Worm (Caenorhabditis elegans) whole organism, late embryonic: ENCODE results near the gene fbxa-44.

Source experiments
- C08G9.2 ChIP-seq: sonication (generic microtip); optimal IDR thresholded peaks from 2 replicates; lab custom pipeline; 2016; ENCODE audit warnings: mild to moderate bottlenecking, missing genetic modification characterization, moderate library complexity, missing compliant biosample characterization
- F13H6.1 ChIP-seq: sonication (generic microtip); optimal IDR thresholded peaks from 2 replicates; lab custom pipeline; 2016; ENCODE audit warnings: missing genetic modification characterization, missing compliant biosample characterization
- K02D7.2 ChIP-seq: sonication (generic microtip); optimal IDR thresholded peaks from 2 replicates; lab custom pipeline; 2017; ENCODE audit warnings: mild to moderate bottlenecking, missing genetic modification characterization, missing compliant biosample characterization
- ahr-1 ChIP-seq: sonication (generic microtip); optimal IDR thresholded peaks from 2 replicates; lab custom pipeline; 2016; ENCODE audit warnings: missing genetic modification characterization, missing compliant biosample characterization
- ceh-18 ChIP-seq: sonication (generic microtip); optimal IDR thresholded peaks from 2 replicates; lab custom pipeline; 2016; ENCODE audit warnings: missing genetic modification characterization, missing compliant biosample characterization
- ceh-19 ChIP-seq: fragments of 200-800 bp; sonication (Bioruptor generic); optimal IDR thresholded peaks from 2 replicates; lab custom pipeline; 2018; ENCODE audit warnings: mild to moderate bottlenecking, missing genetic modification characterization, missing compliant biosample characterization
- ceh-2 ChIP-seq: sonication (generic microtip); optimal IDR thresholded peaks from 2 replicates; lab custom pipeline; 2016; ENCODE audit warnings: missing genotype, missing genetic modification characterization, missing compliant biosample characterization
- ceh-22 ChIP-seq: sonication (generic microtip); optimal IDR thresholded peaks from 2 replicates; lab custom pipeline; 2017; ENCODE audit warnings: missing biosample characterization, missing genetic modification characterization
- ceh-24 ChIP-seq: sonication (generic microtip); optimal IDR thresholded peaks from 2 replicates; lab custom pipeline; 2016; ENCODE audit warnings: mild to moderate bottlenecking, missing genetic modification characterization, missing compliant biosample characterization
- ceh-30 ChIP-seq: fragments of 150-350 bp; optimal IDR thresholded peaks from 2 replicates; lab custom pipeline; 2014; ENCODE audit warnings: missing biosample characterization, missing genetic modification characterization
- ceh-48 ChIP-seq: sonication (generic microtip); optimal IDR thresholded peaks from 2 replicates; lab custom pipeline; 2016; ENCODE audit warnings: missing genetic modification characterization, inconsistent platforms, missing compliant biosample characterization
- ceh-9 ChIP-seq: sonication (generic microtip); optimal IDR thresholded peaks from 2 replicates; lab custom pipeline; 2016; ENCODE audit warnings: mild to moderate bottlenecking, missing genetic modification characterization, inconsistent platforms, missing compliant biosample characterization
- che-1 ChIP-seq: sonication (generic microtip); optimal IDR thresholded peaks from 2 replicates; lab custom pipeline; 2016; ENCODE audit warnings: mild to moderate bottlenecking, missing genetic modification characterization, missing compliant biosample characterization
- ets-4 ChIP-seq: sonication (generic microtip); optimal IDR thresholded peaks from 2 replicates; lab custom pipeline; 2016; ENCODE audit warnings: missing genetic modification characterization, missing compliant biosample characterization
- fax-1 ChIP-seq: sonication (generic microtip); optimal IDR thresholded peaks from 2 replicates; lab custom pipeline; 2016; ENCODE audit warnings: missing genotype, missing genetic modification characterization, missing compliant biosample characterization
- fkh-10 ChIP-seq: fragments of 150-350 bp; optimal IDR thresholded peaks from 2 replicates; lab custom pipeline; 2014; ENCODE audit warnings: missing biosample characterization, missing genetic modification reagents, missing genetic modification characterization
- gmeb-2 ChIP-seq: sonication (generic microtip); optimal IDR thresholded peaks from 2 replicates; lab custom pipeline; 2016; ENCODE audit warnings: missing genetic modification characterization, inconsistent platforms, missing compliant biosample characterization
- hlh-30 ChIP-seq: sonication (generic microtip); optimal IDR thresholded peaks from 2 replicates; lab custom pipeline; 2017; ENCODE audit warnings: antibody characterized with exemption, missing genetic modification characterization, missing compliant biosample characterization; ENCODE audit not compliant: insufficient read depth
- hlh-6 ChIP-seq: sonication (generic microtip); optimal IDR thresholded peaks from 2 replicates; lab custom pipeline; 2016; ENCODE audit warnings: missing genotype, missing genetic modification characterization, missing compliant biosample characterization
- lim-6 ChIP-seq: sonication (generic microtip); optimal IDR thresholded peaks from 2 replicates; lab custom pipeline; 2016; ENCODE audit warnings: missing genetic modification characterization, missing compliant biosample characterization
- lin-11 ChIP-seq: fragments of 200-800 bp; sonication (Bioruptor generic); optimal IDR thresholded peaks from 2 replicates; lab custom pipeline; 2018; ENCODE audit warnings: mild to moderate bottlenecking, missing genetic modification characterization, missing compliant biosample characterization
- madf-2 ChIP-seq: sonication (generic microtip); optimal IDR thresholded peaks from 2 replicates; lab custom pipeline; 2017; ENCODE audit warnings: missing genetic modification characterization, missing compliant biosample characterization
- odd-2 ChIP-seq: sonication (generic microtip); optimal IDR thresholded peaks from 2 replicates; lab custom pipeline; 2017; ENCODE audit warnings: antibody characterized with exemption, mild to moderate bottlenecking, missing genetic modification characterization, missing compliant biosample characterization
- pag-3 ChIP-seq: sonication (generic microtip); optimal IDR thresholded peaks from 2 replicates; lab custom pipeline; 2016; ENCODE audit warnings: missing compliant biosample characterization, missing genetic modification characterization, borderline replicate concordance
- pha-2 ChIP-seq: sonication (generic microtip); optimal IDR thresholded peaks from 2 replicates; lab custom pipeline; 2017; ENCODE audit warnings: mild to moderate bottlenecking, missing genetic modification characterization, missing compliant biosample characterization
- pros-1 ChIP-seq: fragments of 150-350 bp; optimal IDR thresholded peaks from 2 replicates; lab custom pipeline; 2014; ENCODE audit warnings: missing biosample characterization, missing genetic modification reagents, missing genetic modification characterization
- ref-2 ChIP-seq: sonication (generic microtip); optimal IDR thresholded peaks from 2 replicates; lab custom pipeline; 2016; ENCODE audit warnings: missing genetic modification characterization, missing compliant biosample characterization
- rnt-1 ChIP-seq: sonication (generic microtip); optimal IDR thresholded peaks from 2 replicates; lab custom pipeline; 2016; ENCODE audit warnings: missing genetic modification characterization, missing compliant biosample characterization
- sox-4 ChIP-seq: sonication (generic microtip); optimal IDR thresholded peaks from 2 replicates; lab custom pipeline; 2017; ENCODE audit warnings: mild to moderate bottlenecking, missing genetic modification characterization, inconsistent platforms, missing compliant biosample characterization
- syd-9 ChIP-seq: sonication (generic microtip); optimal IDR thresholded peaks from 2 replicates; lab custom pipeline; 2016; ENCODE audit warnings: mild to moderate bottlenecking, missing genetic modification characterization, moderate library complexity, missing compliant biosample characterization
- ttx-3 ChIP-seq: sonication (generic microtip); optimal IDR thresholded peaks from 2 replicates; lab custom pipeline; 2016; ENCODE audit warnings: missing genetic modification reagents, missing genetic modification characterization, missing compliant biosample characterization
- unc-42 ChIP-seq: sonication (generic microtip); optimal IDR thresholded peaks from 2 replicates; lab custom pipeline; 2016; ENCODE audit warnings: missing genotype, missing genetic modification characterization, missing compliant biosample characterization
- unc-55 ChIP-seq: sonication (generic microtip); optimal IDR thresholded peaks from 2 replicates; lab custom pipeline; 2017; ENCODE audit warnings: missing biosample characterization, missing genetic modification reagents, missing genetic modification characterization
- zip-5 ChIP-seq: sonication (generic microtip); optimal IDR thresholded peaks from 2 replicates; lab custom pipeline; 2016; ENCODE audit warnings: missing genetic modification characterization, missing compliant biosample characterization

The fbxa-44 gene

DNA sequence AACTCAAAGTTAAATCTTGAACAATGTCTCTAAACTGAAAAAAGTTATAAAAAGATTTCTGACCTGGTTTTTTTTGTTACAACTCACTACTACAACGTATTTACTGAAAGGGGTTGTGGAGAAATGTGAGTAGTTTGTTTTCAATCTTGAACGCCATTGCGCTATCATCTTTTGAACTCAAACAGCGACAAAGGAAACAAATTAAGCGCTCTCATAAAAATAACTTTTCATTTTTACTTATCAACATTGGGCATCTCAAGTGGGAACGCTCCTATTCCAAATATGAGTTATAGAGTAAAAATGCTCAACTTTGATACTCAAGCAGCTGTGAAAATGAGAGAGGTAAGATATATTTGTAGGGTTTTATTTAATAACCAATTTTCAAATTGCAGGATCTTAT lies 4.4 kb downstream of the fbxa-44 start, which contains the start of gene F09C6.15:
Gene F09C6.15 (plus strand): TSS at position 301 of the 400 bp plus-strand sequence.
- TF ChIP-seq pros-1 (tag; lab: Kevin White, UChicago) (no peak), lim-6 (tag; lab: Kevin White, UChicago) (no peak), ceh-22 (tag; lab: Kevin White, UChicago) (no peak), ceh-9 (tag; lab: Kevin White, UChicago) (no peak), ceh-2 (tag; lab: Kevin White, UChicago) (no peak), ahr-1 (tag; lab: Kevin White, UChicago) (no peak), unc-42 (no peak), unc-55 (no peak)

DNA sequence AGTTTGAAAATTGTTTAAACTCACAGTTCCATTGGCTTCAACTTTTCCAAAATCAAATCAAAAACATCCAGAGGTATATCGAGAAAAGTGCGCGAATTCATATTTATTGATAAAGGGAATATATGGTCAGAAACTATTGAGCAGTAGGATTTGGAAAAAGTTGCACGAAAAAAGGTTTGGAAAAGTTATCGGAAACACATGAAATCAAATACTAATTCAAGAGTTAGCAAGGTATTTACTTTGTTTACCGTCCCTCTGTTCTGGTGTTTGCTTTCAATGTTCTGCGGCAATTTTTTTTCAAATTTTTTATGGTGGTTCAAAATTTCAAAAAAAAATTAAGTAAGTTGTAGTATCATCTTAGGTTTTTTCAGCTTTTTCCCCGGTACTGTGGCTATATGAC lies 10.3 kb downstream of the fbxa-44 start, which contains the start of gene fbxa-45:
Gene fbxa-45 (minus strand): TSS at position 101 of the 400 bp plus-strand sequence.
- no peak for TF ChIP-seq pag-3 (tag; lab: Kevin White, UChicago)

DNA sequence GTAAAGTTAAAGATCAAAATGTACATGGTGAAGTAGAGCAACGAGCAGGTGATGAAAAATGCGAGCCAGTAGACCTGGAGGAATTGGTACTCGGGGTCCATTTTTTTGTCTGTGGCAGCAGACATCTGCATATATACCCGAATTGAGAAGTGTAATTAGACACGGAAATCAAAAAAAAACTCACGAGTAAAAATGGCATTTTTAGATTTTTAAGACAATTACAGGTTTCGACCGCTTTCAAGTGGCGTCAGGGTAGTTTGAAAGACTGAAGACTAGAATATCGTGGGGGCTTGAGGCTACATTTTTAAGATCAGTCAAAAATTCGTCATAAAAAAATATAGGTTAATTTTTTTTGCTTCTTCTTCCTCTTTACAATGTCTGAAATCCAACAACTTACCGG lies 13.7 kb downstream of the fbxa-44 start, which contains the start of gene srd-68:
Gene srd-68 (minus strand): TSS at position 101 of the 400 bp plus-strand sequence.
- no peak for TF ChIP-seq pha-2 (tag; lab: Kevin White, UChicago)
- TF ChIP-seq, all 69 proteins: peak for 0

DNA sequence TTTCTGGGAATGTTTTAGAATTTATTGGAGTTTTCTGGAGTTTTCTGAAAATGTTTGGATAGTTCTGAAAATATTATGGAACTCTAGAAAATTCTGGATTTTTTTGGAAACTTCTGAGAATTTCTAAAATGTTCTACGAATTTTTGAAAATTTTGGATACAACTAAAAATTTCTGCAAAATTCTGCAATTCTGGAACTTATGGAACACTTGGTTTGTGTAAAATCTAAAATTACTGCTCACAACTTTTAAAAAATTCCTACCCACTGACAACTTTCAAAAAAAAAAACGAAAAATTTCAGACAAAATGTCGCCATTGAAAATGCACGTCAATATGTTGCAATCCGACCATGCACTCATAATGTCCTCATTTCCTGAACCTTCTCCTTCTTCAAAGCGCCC lies 15.5 kb downstream of the fbxa-44 start, which contains the start of gene nhr-262:
Gene nhr-262 (plus strand): TSS at position 301 of the 400 bp plus-strand sequence.
- no peak for TF ChIP-seq ceh-22 (tag; lab: Kevin White, UChicago)
- no peak for TF ChIP-seq syd-9
- TF ChIP-seq ref-2: no peak
- no peak for TF ChIP-seq lin-11
- no peak for TF ChIP-seq ttx-3 (tag; lab: Kevin White, UChicago)
- TF ChIP-seq fax-1 (tag; lab: Kevin White, UChicago): no peak
- no peak for TF ChIP-seq hlh-6 (tag; lab: Kevin White, UChicago)
- TF ChIP-seq ceh-18 (tag; lab: Kevin White, UChicago): no peak
- TF ChIP-seq ceh-19: no peak
- TF ChIP-seq hlh-30 (tag; lab: Kevin White, UChicago): no peak
- no peak for TF ChIP-seq odd-2 (tag; lab: Kevin White, UChicago)

DNA sequence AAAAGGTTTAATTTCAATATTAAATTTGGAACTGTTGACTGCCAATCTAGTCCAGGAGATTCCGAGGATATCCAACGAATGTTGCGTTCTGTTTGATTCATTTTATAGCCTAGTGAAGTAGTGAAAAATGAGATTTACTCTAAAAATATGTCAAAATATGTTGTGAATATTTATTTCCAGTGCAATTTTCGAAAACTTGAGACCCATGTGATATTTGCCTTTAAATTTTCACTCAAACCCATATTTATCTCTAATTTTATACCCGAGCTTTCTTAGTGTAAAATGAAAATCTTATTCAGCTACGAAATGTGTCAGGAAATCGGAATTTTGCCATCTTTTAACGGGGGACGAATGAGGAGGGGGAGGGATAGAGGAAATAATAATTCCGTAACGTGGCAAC lies 20.8 kb downstream of the fbxa-44 start, which contains the start of gene F09C6.16:
Gene F09C6.16 (minus strand): TSS at position 101 of the 400 bp plus-strand sequence.
- TF ChIP-seq unc-42: no peak
- TF ChIP-seq fkh-10: no peak
- TF ChIP-seq odd-2 (tag; lab: Kevin White, UChicago): no peak
- no peak for TF ChIP-seq ceh-24 (tag; lab: Kevin White, UChicago)
- no peak for TF ChIP-seq F13H6.1 (tag; lab: Kevin White, UChicago)
- no peak for TF ChIP-seq ttx-3 (tag; lab: Kevin White, UChicago)
- TF ChIP-seq C08G9.2 (tag; lab: Kevin White, UChicago): no peak
- TF ChIP-seq zip-5 (tag; lab: Kevin White, UChicago): no peak
- no peak for TF ChIP-seq K02D7.2 (tag; lab: Kevin White, UChicago)
- no peak for TF ChIP-seq ceh-22 (tag; lab: Kevin White, UChicago)
- no peak for TF ChIP-seq ceh-30 (tag; lab: Kevin White, UChicago)
- no peak for TF ChIP-seq rnt-1 (tag; lab: Kevin White, UChicago)
- TF ChIP-seq che-1 (tag; lab: Kevin White, UChicago): no peak
- TF ChIP-seq, all 69 proteins: peak for 0

DNA sequence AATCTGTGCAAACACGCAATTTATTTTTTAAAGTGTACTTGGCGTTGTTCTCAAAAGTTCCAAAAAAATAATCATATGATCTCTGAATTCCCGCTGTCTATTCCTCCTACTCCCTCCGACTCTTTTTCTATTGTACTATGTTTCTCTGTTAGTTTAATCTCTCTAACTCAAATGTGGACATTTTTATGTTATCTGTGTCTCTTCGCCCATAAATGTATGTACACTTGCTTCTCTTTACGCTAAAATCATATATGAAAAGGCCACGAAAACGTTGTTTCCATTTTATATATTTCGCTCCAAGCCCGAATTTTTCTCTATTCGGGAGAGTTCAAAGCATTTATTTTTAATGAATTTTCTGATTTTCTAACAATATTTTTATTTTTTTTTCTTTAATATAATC lies 21.8 kb downstream of the fbxa-44 start:
- TF ChIP-seq ets-4 (tag; lab: Kevin White, UChicago) (no peak), K02D7.2 (tag; lab: Kevin White, UChicago) (no peak), sox-4 (tag; lab: Kevin White, UChicago) (no peak), pros-1 (tag; lab: Kevin White, UChicago) (no peak), madf-2 (tag; lab: Kevin White, UChicago) (no peak), ceh-22 (tag; lab: Kevin White, UChicago) (no peak), lin-11 (no peak), pag-3 (tag; lab: Kevin White, UChicago) (no peak), ttx-3 (tag; lab: Kevin White, UChicago) (no peak), unc-55 (no peak), ceh-48 (no peak), gmeb-2 (tag; lab: Kevin White, UChicago) (no peak), syd-9 (no peak)
